Fruit fly (Drosophila melanogaster): ENCODE measurements around the gene Set8.

The Set8 gene

DNA sequence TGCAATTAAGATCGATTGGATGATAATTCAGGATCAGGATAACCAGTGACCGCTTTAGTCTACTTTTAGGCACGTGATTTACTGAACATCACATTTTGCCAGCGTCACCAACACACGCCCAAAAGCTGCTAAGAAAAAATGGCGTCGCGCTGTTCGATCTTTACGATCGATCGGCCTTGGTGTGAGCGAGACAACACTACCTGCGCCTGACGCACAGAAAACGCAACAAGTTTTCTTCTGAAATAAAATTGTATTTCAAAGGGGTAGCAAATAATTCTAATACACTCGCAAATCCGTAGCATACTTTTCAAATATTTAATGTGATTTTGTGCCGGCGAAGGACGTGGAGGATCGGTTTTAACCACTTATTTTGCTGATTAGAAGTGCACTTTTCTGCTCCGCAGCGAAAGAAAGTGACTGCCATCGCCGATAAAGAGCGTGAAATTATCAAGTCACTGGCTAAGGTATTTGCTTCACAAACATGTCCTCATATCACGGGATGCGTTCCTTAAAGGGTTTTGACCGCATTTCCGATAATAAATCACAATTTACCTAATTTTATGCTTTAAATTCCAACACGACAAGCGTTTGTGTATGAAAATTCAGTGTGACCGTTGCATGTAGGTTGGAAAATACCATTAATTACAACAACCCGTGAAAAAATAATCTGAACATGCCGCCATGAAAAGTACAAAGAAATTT lies 7.7 kb upstream of the Set8 start:
- TF ChIP-seq CG14655 (GFP tag; optimal IDR thresholded peaks at IDR 0.05) (no peak), Ets98B (GFP tag; IDR thresholded peaks at IDR 0.05) (0 out of 2 replicates have a peak, but pooled peaks have one; percentile 6), Pif1A (GFP tag; optimal IDR thresholded peaks at IDR 0.05) (no peak), CG32121 (GFP tag; IDR thresholded peaks at IDR 0.05) (no peak), CG8301 (tag; optimal IDR thresholded peaks at IDR 0.05) (no peak), Snoo (tag; optimal IDR thresholded peaks at IDR 0.05) (no peak), D1 (tag; optimal IDR thresholded peaks at IDR 0.05) (no peak), EcR (GFP tag; optimal IDR thresholded peaks at IDR 0.05) (no peak), CG4496 (GFP tag; IDR thresholded peaks at IDR 0.05) (no peak), Pif1B (GFP tag; optimal IDR thresholded peaks at IDR 0.05) (no peak), CG9948 (tag; optimal IDR thresholded peaks at IDR 0.05) (no peak), fd96Ca (GFP tag; IDR thresholded peaks at IDR 0.05) (no peak), rn (GFP tag; IDR thresholded peaks at IDR 0.05) (no peak), CG34367 (tag; optimal IDR thresholded peaks at IDR 0.05) (peak; percentile 2), gl (tag; optimal IDR thresholded peaks at IDR 0.05) (no peak)

DNA sequence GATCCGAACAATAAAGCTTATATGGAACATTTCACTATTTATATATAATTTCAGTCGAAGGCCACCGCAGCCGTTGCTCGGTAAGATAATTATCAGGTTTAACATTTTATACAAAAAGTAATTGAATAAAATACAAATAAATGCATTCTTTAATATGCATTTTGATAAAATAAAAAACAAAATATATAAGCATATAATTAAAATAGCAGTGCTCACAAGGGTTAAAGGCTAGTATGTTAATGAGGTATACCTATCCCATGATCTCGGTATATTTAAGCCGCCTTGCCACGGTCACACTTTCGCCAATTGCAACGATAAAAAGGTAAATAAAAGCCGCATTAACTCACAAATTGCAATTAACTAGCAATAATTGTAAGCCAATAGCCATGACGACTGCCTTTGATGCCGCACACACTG lies 7.0 kb upstream of the Set8 start, which contains the start of gene Polr2I:
Gene Polr2I, plus strand, starts transcription at position 289 of the 417 bp plus-strand sequence.
- TF ChIP-seq fd96Ca (GFP tag; IDR thresholded peaks at IDR 0.05) (no peak), CG17806 (tag; optimal IDR thresholded peaks at IDR 0.05) (no peak), Ets98B (GFP tag; IDR thresholded peaks at IDR 0.05) (no peak), CG13204 (GFP tag; optimal IDR thresholded peaks at IDR 0.05) (no peak), CG8159 (tag; optimal IDR thresholded peaks at IDR 0.05) (peak; percentile 61), Pif1A (GFP tag; optimal IDR thresholded peaks at IDR 0.05) (no peak), rn (GFP tag; IDR thresholded peaks at IDR 0.05) (peak; percentile 25; the same call in 1 of the 2 replicates), CG15710 (tag; optimal IDR thresholded peaks at IDR 0.05) (peak; percentile 40), CG34367 (tag; optimal IDR thresholded peaks at IDR 0.05) (peak; percentile 4), CG12605 (GFP tag; IDR thresholded peaks at IDR 0.05) (no peak), EcR (GFP tag; optimal IDR thresholded peaks at IDR 0.05) (no peak), D1 (tag; optimal IDR thresholded peaks at IDR 0.05) (no peak), Pif1B (GFP tag; optimal IDR thresholded peaks at IDR 0.05) (no peak), CG10348 (GFP tag; IDR thresholded peaks at IDR 0.05) (no peak), CG9948 (tag; optimal IDR thresholded peaks at IDR 0.05) (peak; percentile 41), CG4496 (GFP tag; IDR thresholded peaks at IDR 0.05) (no peak), CG8301 (tag; optimal IDR thresholded peaks at IDR 0.05) (peak; percentile 27), Snoo (tag; optimal IDR thresholded peaks at IDR 0.05) (peak; percentile 37), gl (tag; optimal IDR thresholded peaks at IDR 0.05) (no peak), CG14655 (GFP tag; optimal IDR thresholded peaks at IDR 0.05) (no peak), CG32121 (GFP tag; IDR thresholded peaks at IDR 0.05) (no peak)

DNA sequence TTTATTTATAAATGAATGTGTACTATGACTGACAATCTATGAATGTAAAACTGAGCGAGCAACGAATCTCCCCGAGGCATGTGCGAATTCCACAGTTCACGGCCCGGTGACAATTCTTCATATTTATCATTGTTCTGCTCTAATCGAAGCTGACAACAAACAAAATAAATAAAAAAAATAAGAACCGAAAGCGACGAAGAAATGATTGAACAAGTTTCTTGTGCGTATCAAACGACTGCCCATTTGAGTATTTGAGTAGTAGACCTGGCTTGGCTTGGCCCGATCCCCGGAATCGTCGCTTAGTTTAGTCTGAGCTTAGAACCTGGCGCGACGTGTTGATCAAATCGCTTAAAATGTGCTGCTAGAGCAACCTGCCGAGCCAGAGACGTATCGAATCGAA lies 5.8 kb upstream of the Set8 start, which contains the start of gene CG31321:
Gene CG31321, plus strand, starts transcription at position 301 of the 400 bp plus-strand sequence.
- TF ChIP-seq CG4496 (GFP tag; IDR thresholded peaks at IDR 0.05) = no peak
- TF ChIP-seq CG8159 (tag; optimal IDR thresholded peaks at IDR 0.05) = no peak
- TF ChIP-seq CG12605 (GFP tag; IDR thresholded peaks at IDR 0.05) = no peak
- TF ChIP-seq CG9948 (tag; optimal IDR thresholded peaks at IDR 0.05) = no peak
- no peak for TF ChIP-seq rn (GFP tag; IDR thresholded peaks at IDR 0.05)
- no peak for TF ChIP-seq Pif1B (GFP tag; optimal IDR thresholded peaks at IDR 0.05)
- no peak for TF ChIP-seq EcR (GFP tag; optimal IDR thresholded peaks at IDR 0.05)
- TF ChIP-seq CG14655 (GFP tag; optimal IDR thresholded peaks at IDR 0.05) = no peak
- no peak for TF ChIP-seq CG13204 (GFP tag; optimal IDR thresholded peaks at IDR 0.05)
- TF ChIP-seq D1 (tag; optimal IDR thresholded peaks at IDR 0.05) = no peak
- no peak for TF ChIP-seq CG10348 (GFP tag; IDR thresholded peaks at IDR 0.05)
- no peak for TF ChIP-seq Ets98B (GFP tag; IDR thresholded peaks at IDR 0.05)
- TF ChIP-seq CG32121 (GFP tag; IDR thresholded peaks at IDR 0.05) = no peak

DNA sequence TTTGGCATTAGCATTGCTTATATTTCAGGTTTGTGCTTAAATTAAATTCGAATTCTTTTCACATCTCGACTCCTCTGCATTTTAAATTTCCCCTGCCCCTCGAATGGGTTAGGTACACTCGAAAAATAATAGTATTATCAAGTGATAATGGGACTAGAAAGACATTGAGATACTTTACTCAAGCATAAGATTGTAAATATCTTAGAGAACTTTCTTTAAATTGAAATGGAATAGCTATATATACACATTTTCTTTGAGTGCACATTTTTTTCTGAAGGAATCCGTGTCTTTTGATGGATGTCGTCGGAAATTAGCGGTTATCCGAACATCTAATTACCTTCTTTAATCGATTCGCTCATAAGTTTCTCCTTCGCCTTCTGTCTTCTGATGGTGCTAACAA lies 4.8 kb upstream of the Set8 start:
- TF ChIP-seq Pif1A (GFP tag; optimal IDR thresholded peaks at IDR 0.05) (no peak), Snoo (tag; optimal IDR thresholded peaks at IDR 0.05) (no peak), rn (GFP tag; IDR thresholded peaks at IDR 0.05) (no peak), CG34367 (tag; optimal IDR thresholded peaks at IDR 0.05) (no peak), EcR (GFP tag; optimal IDR thresholded peaks at IDR 0.05) (no peak), CG8159 (tag; optimal IDR thresholded peaks at IDR 0.05) (no peak), CG14655 (GFP tag; optimal IDR thresholded peaks at IDR 0.05) (no peak), CG32121 (GFP tag; IDR thresholded peaks at IDR 0.05) (no peak), Pif1B (GFP tag; optimal IDR thresholded peaks at IDR 0.05) (no peak)

DNA sequence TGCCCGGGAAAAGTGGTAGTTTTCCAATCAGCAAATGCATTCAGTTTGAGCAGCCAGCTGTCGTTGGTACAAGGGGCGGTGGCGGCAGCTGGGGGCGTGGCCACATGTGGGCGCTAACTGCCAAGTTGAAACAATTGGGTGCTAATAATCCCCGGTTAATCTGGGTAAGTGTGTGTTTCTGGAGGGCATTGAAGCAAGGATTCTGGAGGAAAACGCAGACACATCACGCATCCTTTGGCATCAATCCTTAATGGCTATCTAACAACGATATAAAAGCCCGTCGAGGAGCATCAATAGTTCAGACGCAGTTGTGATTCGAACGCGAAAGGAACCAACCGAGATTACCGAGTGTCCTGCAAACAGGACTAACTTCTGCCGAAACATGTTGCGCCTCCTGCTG lies 1.3 kb upstream of the Set8 start, which contains the start of gene Crz:
Gene Crz, plus strand, starts transcription at position 301 of the 400 bp plus-strand sequence.
- TF ChIP-seq D1 (tag; optimal IDR thresholded peaks at IDR 0.05) = no peak
- TF ChIP-seq CG9948 (tag; optimal IDR thresholded peaks at IDR 0.05) = no peak
- TF ChIP-seq CG8159 (tag; optimal IDR thresholded peaks at IDR 0.05) = no peak
- TF ChIP-seq Ets98B (GFP tag; IDR thresholded peaks at IDR 0.05) = no peak
- TF ChIP-seq CG12605 (GFP tag; IDR thresholded peaks at IDR 0.05) = no peak
- no peak for TF ChIP-seq CG13204 (GFP tag; optimal IDR thresholded peaks at IDR 0.05)
- no peak for TF ChIP-seq CG15710 (tag; optimal IDR thresholded peaks at IDR 0.05)
- TF ChIP-seq CG8301 (tag; optimal IDR thresholded peaks at IDR 0.05) = no peak
- no peak for TF ChIP-seq CG32121 (GFP tag; IDR thresholded peaks at IDR 0.05)
- no peak for TF ChIP-seq Pif1A (GFP tag; optimal IDR thresholded peaks at IDR 0.05)
- TF ChIP-seq CG14655 (GFP tag; optimal IDR thresholded peaks at IDR 0.05) = no peak
- TF ChIP-seq CG10348 (GFP tag; IDR thresholded peaks at IDR 0.05) = no peak
- TF ChIP-seq Snoo (tag; optimal IDR thresholded peaks at IDR 0.05) = no peak
- no peak for TF ChIP-seq CG4496 (GFP tag; IDR thresholded peaks at IDR 0.05)
- no peak for TF ChIP-seq rn (GFP tag; IDR thresholded peaks at IDR 0.05)
- TF ChIP-seq gl (tag; optimal IDR thresholded peaks at IDR 0.05) = no peak
- no peak for TF ChIP-seq CG34367 (tag; optimal IDR thresholded peaks at IDR 0.05)
- TF ChIP-seq Pif1B (GFP tag; optimal IDR thresholded peaks at IDR 0.05) = no peak
- TF ChIP-seq fd96Ca (GFP tag; IDR thresholded peaks at IDR 0.05) = no peak
- no peak for TF ChIP-seq CG17806 (tag; optimal IDR thresholded peaks at IDR 0.05)
